Fruit fly (Drosophila melanogaster) whole organism, prepupa: Measurements from ENCODE around the gene bwa.

Experiments used
- CG10631 ChIP-seq: fragments of 200-800 bp; sonication (Bioruptor generic); optimal IDR thresholded peaks from 2 replicates; lab custom pipeline; 2016; ENCODE audit warnings: missing biosample characterization, missing genetic modification characterization
- CG10669 ChIP-seq: fragments of 200-800 bp; sonication (Bioruptor generic); optimal IDR thresholded peaks from 3 replicates; lab custom pipeline; 2018; ENCODE audit warnings: missing biosample characterization, mild to moderate bottlenecking, missing genetic modification characterization, moderate library complexity
- CG11294 ChIP-seq: fragments of 200-800 bp; sonication (Bioruptor generic); IDR thresholded peaks from 2 replicates; pipeline ENCODE4 v1.3.6; 2022; ENCODE audit warnings: missing biosample characterization, missing genetic modification characterization
- CG11762 ChIP-seq: fragments of 200-800 bp; sonication (Bioruptor generic); optimal IDR thresholded peaks from 3 replicates; lab custom pipeline; 2016; ENCODE audit warnings: missing biosample characterization, missing genetic modification characterization; ENCODE audit not compliant: insufficient read depth
- CG11902 ChIP-seq: fragments of 200-800 bp; sonication (Bioruptor generic); optimal IDR thresholded peaks from 3 replicates; lab custom pipeline; 2016; ENCODE audit warnings: missing biosample characterization, missing genetic modification characterization
- CG1621 ChIP-seq: fragments of 200-800 bp; sonication (Bioruptor generic); optimal IDR thresholded peaks from 3 replicates; lab custom pipeline; 2018; ENCODE audit warnings: missing biosample characterization, mild to moderate bottlenecking, missing genetic modification characterization
- CG3032 ChIP-seq: fragments of 200-800 bp; optimal IDR thresholded peaks from 2 replicates; lab custom pipeline; 2019; ENCODE audit warnings: missing biosample characterization, mild to moderate bottlenecking, missing genetic modification characterization, moderate library complexity
- CG31627 ChIP-seq: fragments of 200-800 bp; sonication (Bioruptor generic); optimal IDR thresholded peaks from 3 replicates; lab custom pipeline; 2016; ENCODE audit warnings: missing biosample characterization, missing genetic modification characterization
- CG34406 ChIP-seq: fragments of 200-800 bp; sonication (Bioruptor generic); optimal IDR thresholded peaks from 3 replicates; lab custom pipeline; 2016; ENCODE audit warnings: missing biosample characterization, missing genetic modification characterization
- CG3919 ChIP-seq: fragments of 200-800 bp; sonication (Bioruptor generic); optimal IDR thresholded peaks from 3 replicates; lab custom pipeline; 2016; ENCODE audit warnings: missing biosample characterization, missing genetic modification characterization
- CG4318 ChIP-seq: fragments of 200-800 bp; sonication (Bioruptor generic); optimal IDR thresholded peaks from 3 replicates; lab custom pipeline; 2017; ENCODE audit warnings: missing biosample characterization, mild to moderate bottlenecking, missing genetic modification characterization
- CG6792 ChIP-seq: fragments of 200-800 bp; sonication (Bioruptor generic); optimal IDR thresholded peaks from 3 replicates; lab custom pipeline; 2016; ENCODE audit warnings: missing biosample characterization, missing genetic modification characterization
- CG6808 ChIP-seq: fragments of 200-800 bp; sonication (Bioruptor generic); optimal IDR thresholded peaks from 3 replicates; lab custom pipeline; 2017; ENCODE audit warnings: missing biosample characterization, missing genetic modification characterization, mild to moderate bottlenecking, moderate library complexity, missing genetic modification reagents
- CG7368 ChIP-seq: fragments of 200-800 bp; sonication (Bioruptor generic); optimal IDR thresholded peaks from 3 replicates; lab custom pipeline; 2016; ENCODE audit warnings: missing biosample characterization, missing genetic modification characterization
- CG8632 ChIP-seq: fragments of 200-800 bp; sonication (Bioruptor generic); optimal IDR thresholded peaks from 3 replicates; lab custom pipeline; 2016; ENCODE audit warnings: missing biosample characterization, missing genetic modification characterization
- CG9139 ChIP-seq: fragments of 200-800 bp; sonication (Bioruptor generic); optimal IDR thresholded peaks from 3 replicates; lab custom pipeline; 2017; ENCODE audit warnings: missing biosample characterization, mild to moderate bottlenecking, missing genetic modification characterization
- Eip75B ChIP-seq: fragments of 200-800 bp; sonication (Bioruptor generic); optimal IDR thresholded peaks from 3 replicates; lab custom pipeline; 2016; ENCODE audit warnings: missing biosample characterization, missing genetic modification characterization
- Ets21C ChIP-seq: fragments of 200-800 bp; sonication (Bioruptor generic); optimal IDR thresholded peaks from 3 replicates; lab custom pipeline; 2016; ENCODE audit warnings: missing biosample characterization, missing genetic modification characterization
- Ets96B ChIP-seq: fragments of 200-800 bp; optimal IDR thresholded peaks from 2 replicates; lab custom pipeline; 2019; ENCODE audit warnings: missing biosample characterization, mild to moderate bottlenecking, missing genetic modification characterization, moderate library complexity
- Gug ChIP-seq: fragments of 200-800 bp; sonication (Bioruptor generic); IDR thresholded peaks from 2 replicates; pipeline ENCODE4 v1.3.6; 2022; ENCODE audit warnings: missing biosample characterization, missing genetic modification characterization
- Hr4 ChIP-seq: fragments of 200-800 bp; sonication (Bioruptor generic); optimal IDR thresholded peaks from 3 replicates; lab custom pipeline; 2016; ENCODE audit warnings: missing biosample characterization, missing genetic modification characterization
- Lpt ChIP-seq: fragments of 200-800 bp; sonication (Bioruptor generic); optimal IDR thresholded peaks from 3 replicates; lab custom pipeline; 2016; ENCODE audit warnings: missing biosample characterization, missing genetic modification characterization
- Met ChIP-seq: fragments of 200-800 bp; sonication (Bioruptor generic); optimal IDR thresholded peaks from 3 replicates; lab custom pipeline; 2016; ENCODE audit warnings: missing biosample characterization, missing genetic modification characterization
- OdsH ChIP-seq: fragments of 200-800 bp; sonication (Bioruptor generic); optimal IDR thresholded peaks from 3 replicates; lab custom pipeline; 2016; ENCODE audit warnings: missing biosample characterization, missing genetic modification characterization
- Sox14 ChIP-seq: fragments of 200-800 bp; sonication (Bioruptor generic); optimal IDR thresholded peaks from 3 replicates; lab custom pipeline; 2016; ENCODE audit warnings: missing biosample characterization, missing genetic modification characterization
- achi ChIP-seq: fragments of 200-800 bp; sonication (Bioruptor generic); optimal IDR thresholded peaks from 3 replicates; lab custom pipeline; 2016; ENCODE audit warnings: missing biosample characterization, missing genetic modification characterization
- acj6 ChIP-seq: fragments of 200-800 bp; sonication (Bioruptor generic); optimal IDR thresholded peaks from 3 replicates; lab custom pipeline; 2016; ENCODE audit warnings: missing biosample characterization, missing genetic modification characterization
- cyc ChIP-seq: fragments of 200-800 bp; sonication (Bioruptor generic); optimal IDR thresholded peaks from 3 replicates; lab custom pipeline; 2016; ENCODE audit warnings: missing biosample characterization, missing genetic modification characterization
- dac ChIP-seq: fragments of 200-800 bp; sonication (Bioruptor generic); optimal IDR thresholded peaks from 2 replicates; lab custom pipeline; 2017; ENCODE audit warnings: missing biosample characterization, mild to moderate bottlenecking, missing genetic modification characterization
- eg ChIP-seq: fragments of 200-800 bp; sonication (Bioruptor generic); IDR thresholded peaks from 3 replicates; pipeline ENCODE4 v1.3.6; 2022; ENCODE audit warnings: missing biosample characterization, missing genetic modification characterization
- esn ChIP-seq: fragments of 200-800 bp; sonication (Bioruptor generic); optimal IDR thresholded peaks from 2 replicates; lab custom pipeline; 2016; ENCODE audit warnings: missing biosample characterization, mild to moderate bottlenecking, missing genetic modification characterization, moderate library complexity
- fd59A ChIP-seq: fragments of 200-800 bp; sonication (Bioruptor generic); optimal IDR thresholded peaks from 2 replicates; lab custom pipeline; 2017; ENCODE audit warnings: missing biosample characterization, mild to moderate bottlenecking, missing genetic modification characterization, missing genetic modification reagents
- fd85E ChIP-seq: fragments of 200-800 bp; sonication (Bioruptor generic); optimal IDR thresholded peaks from 3 replicates; lab custom pipeline; 2016; ENCODE audit warnings: missing biosample characterization, missing genetic modification characterization
- lz ChIP-seq: fragments of 200-800 bp; sonication (Bioruptor generic); optimal IDR thresholded peaks from 3 replicates; lab custom pipeline; 2016; ENCODE audit warnings: missing biosample characterization, missing genetic modification characterization
- vri ChIP-seq: fragments of 200-800 bp; sonication (Bioruptor generic); optimal IDR thresholded peaks from 3 replicates; lab custom pipeline; 2016; ENCODE audit warnings: missing biosample characterization, mild to moderate bottlenecking, missing genetic modification characterization

bwa gene

dm6 chr2L:20017055-20017454, 49.1 kb upstream of the bwa start, which contains the start of gene CG43861 (continued):
- TF ChIP-seq Lpt (GFP tag; lab: Kevin White, UChicago) (no peak), Eip75B (GFP tag; lab: Kevin White, UChicago) (no peak), esn (GFP tag; lab: Kevin White, UChicago) (peak; percentile 42), eg (peak; percentile 36; the same call in 1 of the 3 replicates), CG31627 (GFP tag; lab: Kevin White, UChicago) (peak; percentile 18), Hr4 (GFP tag; lab: Kevin White, UChicago) (no peak), Ets96B (tag; lab: Kevin White, UChicago) (no peak), CG3032 (tag; lab: Kevin White, UChicago) (peak; percentile 5), CG10669 (GFP tag; lab: Kevin White, UChicago) (no peak), CG6808 (peak; percentile 1), cyc (GFP tag; lab: Kevin White, UChicago) (no peak), vri (GFP tag; lab: Kevin White, UChicago) (no peak), CG6792 (no peak), CG10631 (GFP tag; lab: Kevin White, UChicago) (no peak), Sox14 (GFP tag; lab: Kevin White, UChicago) (peak; percentile 0), CG4318 (GFP tag; lab: Kevin White, UChicago) (peak; percentile 8), CG11294 (GFP tag; lab: Robert Waterston, UW) (no peak)

DNA sequence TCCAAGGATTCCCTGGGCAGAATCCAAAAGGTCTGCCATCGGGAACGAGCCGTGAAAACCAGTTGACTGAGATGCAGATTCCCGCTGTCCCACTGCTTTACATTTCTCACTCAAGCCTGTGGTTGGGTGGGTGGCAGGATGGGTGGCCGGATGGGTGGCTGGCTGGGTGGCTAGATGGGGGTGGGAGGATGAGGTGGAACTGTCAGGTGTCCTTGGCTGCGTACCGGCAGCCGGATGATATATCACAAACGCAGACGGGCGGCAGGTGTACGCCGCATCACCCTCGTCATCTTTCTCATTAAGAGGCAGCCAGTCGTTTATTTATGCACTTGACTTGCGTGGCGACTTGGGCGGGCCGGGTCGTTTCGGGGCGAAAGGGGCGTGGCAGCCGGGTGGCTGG, 46.1 kb upstream of the bwa start:
- no peak for TF ChIP-seq CG3919
- TF ChIP-seq CG8632, result no peak
- no peak for TF ChIP-seq Lpt (GFP tag; lab: Kevin White, UChicago)
- no peak for TF ChIP-seq CG31627 (GFP tag; lab: Kevin White, UChicago)
- no peak for TF ChIP-seq achi
- TF ChIP-seq CG11762 (GFP tag; lab: Kevin White, UChicago), result no peak
- no peak for TF ChIP-seq CG11902 (GFP tag; lab: Kevin White, UChicago)
- TF ChIP-seq vri (GFP tag; lab: Kevin White, UChicago), result no peak
- TF ChIP-seq Met, result no peak
- no peak for TF ChIP-seq Gug (GFP tag; lab: Robert Waterston, UW)
- no peak for TF ChIP-seq cyc (GFP tag; lab: Kevin White, UChicago)

DNA sequence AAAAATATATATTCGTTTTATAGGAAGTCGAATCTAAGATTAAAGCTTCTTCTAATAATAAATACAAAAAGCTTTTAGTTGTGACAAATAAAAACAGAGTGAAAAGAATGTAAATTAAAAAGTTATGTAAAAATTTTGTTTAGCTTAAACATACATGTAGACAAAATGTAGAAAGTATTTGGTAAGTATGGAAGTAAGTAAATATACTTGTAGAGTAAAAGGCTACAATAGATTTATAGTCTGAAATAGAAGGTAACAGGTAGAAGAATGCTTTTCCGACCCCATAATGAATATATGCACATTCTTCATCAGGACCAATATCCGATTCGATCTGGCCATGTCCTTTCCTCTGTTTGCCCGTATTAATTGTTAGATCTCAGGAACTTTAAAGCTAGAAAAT, 41.9 kb upstream of the bwa start:
- TF ChIP-seq fd59A (GFP tag; lab: Kevin White, UChicago) (no peak), Ets21C (GFP tag; lab: Kevin White, UChicago) (no peak), CG6792 (no peak), dac (no peak), Lpt (GFP tag; lab: Kevin White, UChicago) (no peak), Hr4 (GFP tag; lab: Kevin White, UChicago) (no peak), CG10669 (GFP tag; lab: Kevin White, UChicago) (no peak), eg (no peak), lz (no peak), Eip75B (GFP tag; lab: Kevin White, UChicago) (no peak), cyc (GFP tag; lab: Kevin White, UChicago) (no peak), CG11902 (GFP tag; lab: Kevin White, UChicago) (no peak), CG10631 (GFP tag; lab: Kevin White, UChicago) (no peak), CG1621 (no peak)

DNA sequence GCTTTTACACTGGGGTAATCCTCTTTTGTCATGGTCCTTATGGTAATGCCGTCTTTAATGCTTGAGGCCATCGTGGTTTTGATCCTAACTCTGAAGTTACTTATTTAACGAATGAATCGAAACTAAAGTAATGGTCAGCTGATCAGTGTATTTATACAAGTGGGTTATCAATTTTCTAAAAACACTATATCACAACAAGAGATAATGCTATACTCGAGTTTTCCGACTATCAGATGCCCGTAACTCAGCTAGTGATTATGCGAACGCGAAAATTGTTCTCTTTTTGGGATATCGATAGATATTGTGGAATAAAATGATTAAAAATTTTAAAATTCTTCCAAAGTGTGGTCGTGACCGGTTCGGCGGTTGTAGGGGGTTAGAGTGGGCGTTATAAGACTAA, 40.5 kb upstream of the bwa start, which contains the start of gene AANATL3:
TSS of gene AANATL3 (minus strand) at position 101 of the 400 bp plus-strand sequence.
- TF ChIP-seq CG3032 (tag; lab: Kevin White, UChicago) (no peak), esn (GFP tag; lab: Kevin White, UChicago) (no peak), Ets21C (GFP tag; lab: Kevin White, UChicago) (no peak), fd85E (GFP tag; lab: Kevin White, UChicago) (no peak), OdsH (GFP tag; lab: Kevin White, UChicago) (no peak), acj6 (GFP tag; lab: Kevin White, UChicago) (no peak), CG6792 (no peak), Gug (GFP tag; lab: Robert Waterston, UW) (no peak), CG8632 (no peak), CG4318 (GFP tag; lab: Kevin White, UChicago) (no peak), eg (no peak), dac (no peak), CG34406 (no peak), Hr4 (GFP tag; lab: Kevin White, UChicago) (no peak), CG6808 (no peak), CG31627 (GFP tag; lab: Kevin White, UChicago) (no peak), CG7368 (GFP tag; lab: Kevin White, UChicago) (no peak), Ets96B (tag; lab: Kevin White, UChicago) (no peak), CG9139 (GFP tag; lab: Kevin White, UChicago) (no peak), CG10669 (GFP tag; lab: Kevin White, UChicago) (no peak)
